Worm (Caenorhabditis elegans): ENCODE data around the gene Y43F8C.16.
A peak's percentile ranks its signal among the peaks of the same experiment; 100 is the strongest.

The Y43F8C.16 gene

DNA sequence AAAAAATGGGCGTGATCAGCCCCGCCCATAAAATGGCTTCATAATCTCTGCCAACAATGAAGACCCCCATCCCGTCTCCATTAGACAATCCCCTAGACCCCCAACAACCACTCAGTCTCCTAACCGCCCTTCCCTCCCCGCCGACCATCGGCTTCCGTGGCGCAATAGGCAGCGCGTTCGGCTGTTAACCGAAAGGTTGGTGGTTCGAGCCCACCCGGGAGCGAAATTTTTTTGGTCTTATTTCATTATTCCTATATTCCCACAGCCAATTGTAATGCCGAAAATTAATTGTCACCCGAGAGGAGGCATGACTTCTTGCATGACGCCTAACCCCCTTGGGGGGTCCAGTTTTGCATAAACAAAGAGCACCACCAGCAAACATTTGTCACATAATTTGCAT lies 7.6 kb upstream of the Y43F8C.16 start (continued):
- no peak for TF ChIP-seq daf-19 (GFP tag; conservative IDR thresholded peaks at IDR 0.05)
- TF ChIP-seq nhr-6 (tag; optimal IDR thresholded peaks at IDR 0.05) = peak; percentile 1
- TF ChIP-seq nhr-102 (tag; optimal IDR thresholded peaks at IDR 0.05) = no peak

ce11 chrV:19719253-19719652 lies 3.9 kb upstream of the Y43F8C.16 start, which contains the start of gene Y116F11A.6:
Gene Y116F11A.6 (plus strand): TSS chrV:19719553.
- TF ChIP-seq mes-2 (tag; optimal IDR thresholded peaks at IDR 0.05; ENCODE audit: poor library complexity, severe bottlenecking) = no peak
- TF ChIP-seq Y48G9A.11 (GFP tag; IDR thresholded peaks at IDR 0.05) = no peak
- TF ChIP-seq ceh-28 (tag; optimal IDR thresholded peaks at IDR 0.05) = no peak
- TF ChIP-seq snpc-4 (tag; optimal IDR thresholded peaks at IDR 0.05) = no peak
- TF ChIP-seq ceh-82 (tag; optimal IDR thresholded peaks at IDR 0.05) = no peak
- TF ChIP-seq ZK546.5 (tag; optimal IDR thresholded peaks at IDR 0.05) = no peak
- TF ChIP-seq daf-16 (GFP tag; optimal IDR thresholded peaks at IDR 0.05) = no peak
- no peak for TF ChIP-seq daf-16 (tag; optimal IDR thresholded peaks at IDR 0.05)
- no peak for TF ChIP-seq R02D3.7 (tag; optimal IDR thresholded peaks at IDR 0.05)
- TF ChIP-seq unc-62 (GFP tag; optimal IDR thresholded peaks at IDR 0.05 in 1 of 2) = no peak
- no peak for TF ChIP-seq unc-62 (tag; optimal IDR thresholded peaks at IDR 0.05)
- TF ChIP-seq ctbp-1 (GFP tag; IDR thresholded peaks at IDR 0.05) = no peak
- TF ChIP-seq rbr-2 (tag; optimal IDR thresholded peaks at IDR 0.05) = no peak

ce11 chrV:19718660-19719059 lies 3.3 kb upstream of the Y43F8C.16 start:
- TF ChIP-seq T20F7.1 (GFP tag; optimal IDR thresholded peaks at IDR 0.05) (no peak), dmd-9 (GFP tag; IDR thresholded peaks at IDR 0.05) (no peak), daf-8 (GFP tag; IDR thresholded peaks at IDR 0.05) (no peak), egl-43 (GFP tag; IDR thresholded peaks at IDR 0.05) (no peak), Y75B8A.6 (GFP tag; IDR thresholded peaks at IDR 0.05) (no peak), snpc-4 (tag; optimal IDR thresholded peaks at IDR 0.05) (no peak), saeg-2 (GFP tag; IDR thresholded peaks at IDR 0.05) (no peak), hlh-30 (tag; optimal IDR thresholded peaks at IDR 0.05; ENCODE audit: insufficient read depth) (no peak), rbr-2 (tag; optimal IDR thresholded peaks at IDR 0.05) (no peak), ztf-11 (tag; optimal IDR thresholded peaks at IDR 0.05) (no peak), madf-5 (GFP tag; IDR thresholded peaks at IDR 0.05) (no peak), mep-1 (tag; optimal IDR thresholded peaks at IDR 0.05) (no peak), zip-11 (GFP tag; IDR thresholded peaks at IDR 0.05) (no peak), php-3 (GFP tag; IDR thresholded peaks at IDR 0.05) (no peak), jun-1 (tag; optimal IDR thresholded peaks at IDR 0.05) (no peak), duxl-1 (tag; optimal IDR thresholded peaks at IDR 0.05; ENCODE audit: poor library complexity) (no peak)

DNA sequence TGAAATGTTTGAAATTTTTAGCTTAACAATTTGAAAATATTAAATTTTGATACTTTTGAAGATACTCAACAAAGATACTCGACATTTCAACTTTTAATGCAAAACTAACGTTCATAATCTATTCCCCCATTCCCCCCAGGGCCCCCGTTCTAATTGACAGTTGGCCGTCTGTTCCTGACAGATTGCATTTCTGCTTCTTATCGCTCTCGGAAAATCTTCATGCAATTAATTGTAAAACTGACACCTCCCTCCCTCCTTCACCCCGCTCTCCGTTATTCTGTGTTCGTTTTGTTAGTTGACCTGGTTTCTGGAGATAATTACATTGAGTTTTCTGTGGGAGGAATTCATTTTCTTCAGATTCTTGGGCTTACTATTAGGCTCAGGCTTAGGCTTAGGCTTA lies 2.6 kb upstream of the Y43F8C.16 start:
- no peak for TF ChIP-seq ztf-7 (tag; optimal IDR thresholded peaks at IDR 0.05)
- no peak for TF ChIP-seq mdl-1 (tag; optimal IDR thresholded peaks at IDR 0.05)
- TF ChIP-seq rbr-2 (tag; optimal IDR thresholded peaks at IDR 0.05) = no peak
- no peak for TF ChIP-seq lin-38 (GFP tag; IDR thresholded peaks at IDR 0.05)
- no peak for TF ChIP-seq nhr-48 (tag; optimal IDR thresholded peaks at IDR 0.05)
- peak; percentile 18; the same call in 1 of the 2 replicates for TF ChIP-seq dmd-6 (GFP tag; IDR thresholded peaks at IDR 0.05)

DNA sequence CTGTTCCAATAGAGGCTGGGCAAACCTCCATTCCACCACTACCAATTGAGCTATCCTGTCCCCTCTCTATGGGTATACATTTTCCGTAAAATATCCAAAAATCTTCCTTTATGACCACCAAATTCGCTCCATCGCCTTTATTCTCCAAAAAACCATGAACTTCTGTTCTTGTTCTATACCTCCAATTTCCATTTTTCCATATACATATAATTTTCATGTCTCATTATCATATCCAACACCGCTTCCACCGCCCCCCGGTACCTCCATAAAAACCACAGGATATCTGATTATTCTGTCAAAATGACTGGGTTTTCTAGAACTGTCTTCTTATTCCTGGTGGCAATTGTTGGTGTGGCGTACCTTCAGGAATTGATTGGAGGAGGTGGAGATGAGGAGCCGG lies 528 bp upstream of the Y43F8C.16 start, which contains the start of gene Y43F8C.17:
Gene Y43F8C.17, plus strand, starts transcription at position 301 of the 400 bp plus-strand sequence.
- TF ChIP-seq aly-2 (tag; optimal IDR thresholded peaks at IDR 0.05) = no peak
- TF ChIP-seq nhr-77 (tag; optimal IDR thresholded peaks at IDR 0.05) = no peak
- no peak for TF ChIP-seq mep-1 (tag; optimal IDR thresholded peaks at IDR 0.05)
- TF ChIP-seq unc-62 (GFP tag; optimal IDR thresholded peaks at IDR 0.05 in 1 of 2) = peak in 1 of 2 experiments; percentile 12
- TF ChIP-seq unc-62 (tag; optimal IDR thresholded peaks at IDR 0.05) = no peak
- no peak for TF ChIP-seq hlh-30 (tag; optimal IDR thresholded peaks at IDR 0.05; ENCODE audit: insufficient read depth)
- no peak for TF ChIP-seq unc-130 (GFP tag; optimal IDR thresholded peaks at IDR 0.05)
- no peak for TF ChIP-seq duxl-1 (tag; optimal IDR thresholded peaks at IDR 0.05; ENCODE audit: poor library complexity)
